Worm (Caenorhabditis elegans) whole organism, L2 larva: ENCODE measurements around the gene rgs-10.

Experiments
- alr-1 ChIP-seq: fragments of 150-350 bp; optimal IDR thresholded peaks from 2 replicates; lab custom pipeline; 2014; ENCODE audit warnings: missing biosample characterization, missing genetic modification characterization
- ama-1 ChIP-seq: fragments of 150-350 bp; optimal IDR thresholded peaks from 2 replicates; lab custom pipeline; 2018; ENCODE audit warnings: inconsistent platforms
- dmd-4 ChIP-seq: sonication (generic microtip); optimal IDR thresholded peaks from 2 replicates; lab custom pipeline; 2017; ENCODE audit warnings: missing biosample characterization, missing genetic modification characterization
- egl-27 ChIP-seq: sonication (generic microtip); optimal IDR thresholded peaks from 3 replicates; lab custom pipeline; 2017; ENCODE audit warnings: missing biosample characterization, missing genetic modification reagents, missing genetic modification characterization
- elt-3 ChIP-seq: sonication (generic microtip); optimal IDR thresholded peaks from 2 replicates; lab custom pipeline; 2017; ENCODE audit warnings: missing biosample characterization, missing genetic modification characterization
- lin-39 ChIP-seq: fragments of 150-350 bp; optimal IDR thresholded peaks from 2 replicates; lab custom pipeline; 2014; ENCODE audit warnings: missing biosample characterization, missing genetic modification reagents, missing genetic modification characterization
- nhr-25 ChIP-seq: fragments of 150-350 bp; sonication (generic microtip); optimal IDR thresholded peaks from 3 replicates; lab custom pipeline; 2014; ENCODE audit warnings: missing biosample characterization, missing genetic modification characterization
- sma-3 ChIP-seq: sonication (generic microtip); optimal IDR thresholded peaks from 2 replicates; lab custom pipeline; 2016; ENCODE audit warnings: missing genetic modification reagents, missing genetic modification characterization, missing compliant biosample characterization
- zag-1 ChIP-seq: fragments of 150-350 bp; optimal IDR thresholded peaks from 2 replicates; lab custom pipeline; 2014; ENCODE audit warnings: missing biosample characterization, missing genetic modification characterization

DNA sequence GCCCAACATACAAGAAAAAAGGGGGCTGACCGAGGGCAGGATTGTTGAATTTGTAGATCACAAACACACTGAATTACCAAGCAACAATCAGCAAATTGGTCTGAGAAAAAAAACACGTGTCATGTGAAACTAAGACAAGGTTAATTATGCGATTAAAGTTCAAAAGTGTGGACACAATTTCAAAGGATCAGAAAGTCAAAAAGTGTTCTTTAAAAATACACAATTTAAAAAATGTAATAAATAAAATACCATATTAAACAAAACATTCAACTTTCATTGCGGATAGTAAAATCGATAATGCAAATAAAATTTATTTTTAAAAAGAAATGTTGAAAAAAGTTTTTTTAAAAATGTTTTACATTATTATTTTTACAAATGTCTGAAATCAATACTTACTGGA is 36.5 kb downstream of the rgs-10 start, which contains the start of gene cutl-3:
- no peak for TF ChIP-seq zag-1 (tag; lab: Kevin White, UChicago)
- TF ChIP-seq sma-3, result no peak
- TF ChIP-seq dmd-4, result no peak
- no peak for TF ChIP-seq elt-3
- no peak for TF ChIP-seq ama-1 (lab: Kevin White, UChicago)
- TF ChIP-seq nhr-25 (tag; lab: Kevin White, UChicago), result no peak
- TF ChIP-seq egl-27 (tag; lab: Kevin White, UChicago), result no peak
- TF ChIP-seq alr-1 (tag; lab: Kevin White, UChicago), result no peak
- no peak for TF ChIP-seq lin-39 (tag; lab: Kevin White, UChicago)
